Worm (Caenorhabditis elegans): ENCODE results near the gene K08B12.3.

K08B12.3 gene

DNA sequence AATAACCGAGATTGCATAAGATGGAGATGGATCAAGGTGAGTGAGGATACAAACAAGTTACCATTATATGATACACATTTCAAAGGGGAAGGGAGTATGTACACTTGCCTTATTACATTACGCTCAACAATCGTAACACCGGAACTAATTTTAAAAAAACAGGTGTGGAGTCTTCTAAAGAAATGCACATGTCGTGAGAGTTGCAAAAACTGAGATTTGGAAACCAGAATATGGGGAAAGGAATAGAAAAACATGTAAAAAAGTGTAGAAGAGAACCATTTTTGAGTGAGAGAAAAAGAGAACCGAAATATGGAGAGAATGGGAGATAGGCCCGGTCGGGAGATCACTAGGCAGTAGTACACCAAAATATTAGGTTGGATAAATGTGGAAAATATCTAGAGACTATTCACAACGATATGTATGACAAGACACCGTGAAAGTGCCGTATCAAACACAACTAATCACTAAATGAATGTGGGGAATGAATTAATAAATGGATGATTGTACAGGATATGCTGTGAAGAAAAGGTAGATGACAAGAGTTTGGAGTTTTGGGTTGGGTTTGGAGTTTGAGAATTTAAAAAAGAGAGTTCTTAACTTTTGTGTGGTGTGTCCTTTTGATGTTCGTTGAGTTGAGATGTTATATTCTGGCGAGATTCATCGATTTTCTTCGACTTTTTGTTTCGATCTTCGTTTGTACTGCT lies 11.5 kb upstream of the K08B12.3 start:
- no peak for TF ChIP-seq hlh-30 (tag; optimal IDR thresholded peaks at IDR 0.05; ENCODE audit: insufficient read depth)
- TF ChIP-seq eyg-1 (tag; optimal IDR thresholded peaks at IDR 0.05): no peak
- no peak for TF ChIP-seq ttx-3 (tag; optimal IDR thresholded peaks at IDR 0.05)
- no peak for TF ChIP-seq hlh-6 (tag; optimal IDR thresholded peaks at IDR 0.05)
- no peak for TF ChIP-seq gmeb-2 (tag; optimal IDR thresholded peaks at IDR 0.05)
- TF ChIP-seq hlh-8 (tag; optimal IDR thresholded peaks at IDR 0.05): no peak
- TF ChIP-seq fax-1 (tag; optimal IDR thresholded peaks at IDR 0.05): no peak
- no peak for TF ChIP-seq T23F11.4 (GFP tag; optimal IDR thresholded peaks at IDR 0.05)
- no peak for TF ChIP-seq syd-9 (tag; optimal IDR thresholded peaks at IDR 0.05)
- no peak for TF ChIP-seq ceh-22 (tag; optimal IDR thresholded peaks at IDR 0.05)
- TF ChIP-seq ceh-24 (tag; optimal IDR thresholded peaks at IDR 0.05): no peak
- TF ChIP-seq ref-2 (tag; optimal IDR thresholded peaks at IDR 0.05): no peak
- TF ChIP-seq elt-2 (tag; optimal IDR thresholded peaks at IDR 0.05): no peak
- no peak for TF ChIP-seq pat-9 (tag; optimal IDR thresholded peaks at IDR 0.05)
- TF ChIP-seq pros-1 (tag; optimal IDR thresholded peaks at IDR 0.05): no peak
- TF ChIP-seq nhr-232 (tag; optimal IDR thresholded peaks at IDR 0.05): no peak
- no peak for TF ChIP-seq odd-2 (tag; optimal IDR thresholded peaks at IDR 0.05)

DNA sequence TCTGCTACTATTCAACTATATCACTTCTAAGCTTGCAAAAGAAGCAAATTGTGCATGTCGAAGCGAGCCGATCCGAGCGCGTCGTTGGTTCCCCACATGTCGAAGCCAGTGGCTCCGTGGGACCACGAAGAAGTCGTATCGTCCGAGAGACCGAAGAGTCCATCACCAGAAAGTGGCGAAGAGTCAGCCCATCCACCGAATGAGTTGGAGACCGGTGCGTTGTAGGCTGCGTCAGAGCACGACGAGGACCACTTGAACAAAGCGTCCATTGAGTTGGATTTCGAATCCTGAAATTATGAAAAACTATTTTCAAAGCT lies 11.0 kb upstream of the K08B12.3 start:
- TF ChIP-seq ahr-1 (tag; optimal IDR thresholded peaks at IDR 0.05) (no peak), madf-2 (tag; optimal IDR thresholded peaks at IDR 0.05) (no peak), elt-4 (tag; optimal IDR thresholded peaks at IDR 0.05) (no peak), F13H6.1 (tag; optimal IDR thresholded peaks at IDR 0.05) (no peak), odd-2 (tag; optimal IDR thresholded peaks at IDR 0.05) (no peak), che-1 (tag; optimal IDR thresholded peaks at IDR 0.05) (no peak), ceh-19 (GFP tag; optimal IDR thresholded peaks at IDR 0.05) (no peak), unc-55 (GFP tag; optimal IDR thresholded peaks at IDR 0.05) (no peak), sox-4 (tag; optimal IDR thresholded peaks at IDR 0.05) (no peak), dmd-4 (tag; optimal IDR thresholded peaks at IDR 0.05; ENCODE audit: borderline replicate concordance) (no peak), pat-9 (tag; optimal IDR thresholded peaks at IDR 0.05) (no peak)

DNA sequence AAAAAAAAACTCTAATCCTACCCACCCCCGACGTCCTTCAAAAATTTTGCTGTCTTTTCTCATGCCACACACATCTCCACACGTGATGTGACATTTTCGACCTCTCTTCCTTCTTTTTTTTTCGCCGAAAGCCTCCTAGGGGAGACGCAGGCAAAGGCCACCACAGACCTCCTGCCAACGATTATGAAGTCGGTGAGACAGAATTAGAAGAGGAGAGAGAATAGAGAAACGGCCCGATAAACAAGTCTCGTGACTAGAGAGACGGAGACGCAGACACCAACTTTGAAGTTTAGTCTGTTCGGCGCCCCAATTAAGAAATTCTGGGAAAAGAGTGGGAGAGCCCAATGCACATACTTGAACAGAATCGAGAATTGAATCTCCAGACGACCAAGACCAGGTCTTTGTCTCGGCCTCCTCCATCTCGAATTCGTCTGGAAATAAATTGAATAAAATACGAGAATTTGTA lies 10.4 kb upstream of the K08B12.3 start:
- peak; percentile 48 for TF ChIP-seq ceh-34 (tag; optimal IDR thresholded peaks at IDR 0.05)
- no peak for TF ChIP-seq pag-3 (tag; optimal IDR thresholded peaks at IDR 0.05; ENCODE audit: borderline replicate concordance)
- TF ChIP-seq pha-4 (tag; optimal IDR thresholded peaks at IDR 0.05): no peak
- TF ChIP-seq K09A11.1 (tag; optimal IDR thresholded peaks at IDR 0.05; ENCODE audit: insufficient read depth): peak; percentile 64
- peak; percentile 59 for TF ChIP-seq ama-1 (optimal IDR thresholded peaks at IDR 0.05)
- peak; percentile 92 for TF ChIP-seq ceh-18 (tag; optimal IDR thresholded peaks at IDR 0.05)
- no peak for TF ChIP-seq sdc-2 (tag; optimal IDR thresholded peaks at IDR 0.05)
- no peak for TF ChIP-seq odd-2 (tag; optimal IDR thresholded peaks at IDR 0.05)
- TF ChIP-seq K02D7.2 (tag; optimal IDR thresholded peaks at IDR 0.05): no peak
- no peak for TF ChIP-seq ceh-9 (tag; optimal IDR thresholded peaks at IDR 0.05)
- no peak for TF ChIP-seq zip-5 (tag; optimal IDR thresholded peaks at IDR 0.05)
- no peak for TF ChIP-seq syd-9 (tag; optimal IDR thresholded peaks at IDR 0.05)
- TF ChIP-seq ceh-19 (GFP tag; optimal IDR thresholded peaks at IDR 0.05): peak; percentile 20
- TF ChIP-seq ceh-14 (tag; optimal IDR thresholded peaks at IDR 0.05): peak; percentile 58
- TF ChIP-seq tbx-7 (tag; optimal IDR thresholded peaks at IDR 0.05): no peak
- TF ChIP-seq hlh-13 (GFP tag; optimal IDR thresholded peaks at IDR 0.05): no peak
- TF ChIP-seq fkh-10 (GFP tag; optimal IDR thresholded peaks at IDR 0.05): no peak
- TF ChIP-seq sox-4 (tag; optimal IDR thresholded peaks at IDR 0.05): no peak
- TF ChIP-seq lin-11 (tag; optimal IDR thresholded peaks at IDR 0.05): no peak
- TF ChIP-seq unc-86 (tag; optimal IDR thresholded peaks at IDR 0.05): peak; percentile 26
- peak; percentile 12 for TF ChIP-seq pha-2 (tag; optimal IDR thresholded peaks at IDR 0.05)
- peak; percentile 20; the same call in 1 of the 2 replicates for TF ChIP-seq unc-3 (GFP tag; conservative IDR thresholded peaks at IDR 0.05)
- peak; percentile 75 for TF ChIP-seq unc-3 (tag; optimal IDR thresholded peaks at IDR 0.05)
- no peak for TF ChIP-seq hlh-6 (tag; optimal IDR thresholded peaks at IDR 0.05)
- peak; percentile 50 for TF ChIP-seq pax-1 (tag; optimal IDR thresholded peaks at IDR 0.05)
- no peak for TF ChIP-seq elt-4 (tag; optimal IDR thresholded peaks at IDR 0.05)
- peak; percentile 95 for TF ChIP-seq pros-1 (tag; optimal IDR thresholded peaks at IDR 0.05)
- no peak for TF ChIP-seq nhr-11 (tag; optimal IDR thresholded peaks at IDR 0.05)
- no peak for TF ChIP-seq C08G9.2 (tag; optimal IDR thresholded peaks at IDR 0.05)
- no peak for TF ChIP-seq pat-9 (tag; optimal IDR thresholded peaks at IDR 0.05)
- peak; percentile 12 for TF ChIP-seq ztf-16 (tag; optimal IDR thresholded peaks at IDR 0.05)
- TF ChIP-seq che-1 (tag; optimal IDR thresholded peaks at IDR 0.05): peak; percentile 29

All from whole organism, late embryonic.